Worm (Caenorhabditis elegans) whole organism, L4/young adult: ENCODE measurements around the gene pigs-1.

ENCODE experiments used
- W03F9.2 ChIP-seq: fragments of 150-350 bp; optimal IDR thresholded peaks from 2 replicates; lab custom pipeline; 2014; ENCODE audit warnings: missing biosample characterization, missing genetic modification characterization
- dao-5 ChIP-seq: sonication (generic microtip); optimal IDR thresholded peaks from 2 replicates; lab custom pipeline; 2016; ENCODE audit warnings: missing genotype, missing genetic modification characterization, moderate library complexity, missing compliant biosample characterization
- him-1 ChIP-seq: sonication (generic microtip); optimal IDR thresholded peaks from 2 replicates; lab custom pipeline; 2016; ENCODE audit warnings: missing genotype, missing genetic modification reagents, missing genetic modification characterization, missing compliant biosample characterization

DNA sequence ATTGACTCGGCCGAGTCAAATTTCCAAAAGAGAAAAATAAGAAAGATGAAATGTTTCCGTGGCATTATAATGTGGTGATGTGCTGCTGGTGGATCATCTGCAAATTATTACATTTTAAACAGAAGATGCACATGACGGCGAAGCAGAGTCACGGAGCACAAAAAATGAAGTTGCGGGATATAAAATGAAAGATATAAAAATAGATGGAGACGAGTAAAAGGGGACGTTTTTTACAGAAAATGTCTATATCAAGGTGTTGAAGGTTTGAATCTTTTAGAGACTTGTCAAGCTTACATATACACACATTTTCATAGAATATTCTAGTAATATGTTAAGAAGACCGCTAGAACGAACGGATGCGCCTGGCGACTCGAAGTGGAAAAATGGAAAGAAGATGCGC is 45.5 kb upstream of the pigs-1 start, which contains the start of gene ptrg-1:
- TF ChIP-seq him-1 (tag; lab: Kevin White, UChicago) (no peak), dao-5 (no peak), W03F9.2 (no peak)
